Fruit fly (Drosophila melanogaster) whole organism, adult: Measurements from ENCODE around the gene CG8028.

ENCODE experiments used
- CG11617 ChIP-seq: fragments of 200-800 bp; sonication (Bioruptor generic); optimal IDR thresholded peaks from 2 replicates; lab custom pipeline; 2017; ENCODE audit warnings: mild to moderate bottlenecking, missing biosample characterization, missing genetic modification reagents, missing genetic modification characterization
- CG12768 ChIP-seq: fragments of 200-800 bp; sonication (Bioruptor generic); optimal IDR thresholded peaks from 2 replicates; lab custom pipeline; 2017; ENCODE audit warnings: missing biosample characterization, missing genetic modification characterization, mild to moderate bottlenecking, moderate library complexity, missing genetic modification reagents
- CG14711 ChIP-seq: fragments of 200-800 bp; sonication (Bioruptor generic); optimal IDR thresholded peaks from 2 replicates; lab custom pipeline; 2018; ENCODE audit warnings: missing biosample characterization, mild to moderate bottlenecking, missing genetic modification characterization, moderate library complexity
- CG1620 ChIP-seq: fragments of 200-800 bp; sonication (Bioruptor generic); optimal IDR thresholded peaks from 2 replicates; lab custom pipeline; 2016; ENCODE audit warnings: missing biosample characterization, missing genetic modification characterization
- CG33017 ChIP-seq: fragments of 200-800 bp; sonication (Bioruptor generic); optimal IDR thresholded peaks from 2 replicates; lab custom pipeline; 2018; ENCODE audit warnings: missing biosample characterization, mild to moderate bottlenecking, missing genetic modification characterization, moderate library complexity
- CG5204 ChIP-seq: fragments of 200-800 bp; sonication (Bioruptor generic); optimal IDR thresholded peaks from 2 replicates; lab custom pipeline; 2016; ENCODE audit warnings: missing biosample characterization, missing genetic modification characterization
- CG7045 ChIP-seq: fragments of 200-800 bp; sonication (Bioruptor generic); optimal IDR thresholded peaks from 2 replicates; lab custom pipeline; 2017; ENCODE audit warnings: missing biosample characterization, mild to moderate bottlenecking, missing genetic modification characterization
- CG7101 ChIP-seq: fragments of 200-800 bp; sonication (Bioruptor generic); optimal IDR thresholded peaks from 2 replicates; lab custom pipeline; 2018; ENCODE audit warnings: missing biosample characterization, mild to moderate bottlenecking, missing genetic modification characterization, moderate library complexity
- Clk ChIP-seq: fragments of 200-800 bp; sonication (Bioruptor generic); optimal IDR thresholded peaks from 2 replicates; lab custom pipeline; 2017; ENCODE audit warnings: missing biosample characterization, missing genetic modification characterization
- Crg-1 ChIP-seq: fragments of 200-800 bp; sonication (Bioruptor generic); optimal IDR thresholded peaks from 2 replicates; lab custom pipeline; 2016; ENCODE audit warnings: missing biosample characterization, missing genetic modification characterization
- Hr96 ChIP-seq: fragments of 200-800 bp; sonication (Bioruptor generic); optimal IDR thresholded peaks from 2 replicates; lab custom pipeline; 2016; ENCODE audit warnings: missing biosample characterization, missing genetic modification characterization
- Mnt ChIP-seq: fragments of 200-800 bp; sonication (Bioruptor generic); optimal IDR thresholded peaks from 2 replicates; lab custom pipeline; 2016; ENCODE audit warnings: missing biosample characterization, mild to moderate bottlenecking, missing genetic modification characterization
- bab1 ChIP-seq: fragments of 200-800 bp; sonication (Bioruptor generic); optimal IDR thresholded peaks from 3 replicates; lab custom pipeline; 2019; ENCODE audit warnings: missing biosample characterization, mild to moderate bottlenecking, missing genetic modification characterization, moderate library complexity
- cic ChIP-seq: fragments of 200-800 bp; sonication (Bioruptor generic); optimal IDR thresholded peaks from 2 replicates; lab custom pipeline; 2017; ENCODE audit warnings: missing biosample characterization, mild to moderate bottlenecking, missing genetic modification characterization, moderate library complexity
- cnc ChIP-seq, 2 experiments: fragments of >200 bp; optimal IDR thresholded peaks; 2 replicates each; lab custom pipeline; 2017
- kay ChIP-seq: fragments of 200-800 bp; sonication (Bioruptor generic); peaks from one replicate; lab custom pipeline; 2016; ENCODE audit warnings: missing biosample characterization, missing genetic modification characterization, borderline replicate concordance
- ovo ChIP-seq: fragments of 200-800 bp; sonication (Bioruptor generic); optimal IDR thresholded peaks from 2 replicates; lab custom pipeline; 2016; ENCODE audit warnings: missing biosample characterization, missing genetic modification characterization
- pad ChIP-seq: fragments of 200-800 bp; sonication (Bioruptor generic); optimal IDR thresholded peaks from 3 replicates; lab custom pipeline; 2017; ENCODE audit warnings: missing biosample characterization, missing genetic modification characterization, mild to moderate bottlenecking, moderate library complexity, missing genetic modification reagents
- tj ChIP-seq: fragments of 200-800 bp; sonication (Bioruptor generic); optimal IDR thresholded peaks from 3 replicates; lab custom pipeline; 2017; ENCODE audit warnings: missing biosample characterization, mild to moderate bottlenecking, missing genetic modification characterization, moderate library complexity
- toe ChIP-seq: fragments of 200-800 bp; sonication (Bioruptor generic); optimal IDR thresholded peaks from 2 replicates; lab custom pipeline; 2016; ENCODE audit warnings: missing biosample characterization, missing genetic modification characterization

Gene CG8028

dm6 chrX:19322945-19323834 is 43.0 kb upstream of the CG8028 start:
- TF ChIP-seq Hr96, result no peak
- peak; percentile 67 for TF ChIP-seq kay (GFP tag; lab: Kevin White, UChicago)

dm6 chrX:19321820-19322708 is 41.9 kb upstream of the CG8028 start, which contains the start of gene out:
TSS of gene out (minus strand) at chrX:19322106.
- TF ChIP-seq cnc (optimal IDR thresholded peaks at IDR 0.05; lab: Kevin White, UChicago) (peak; percentile 24 to 74), CG7101 (peak; percentile 94), CG11617 (peak; percentile 95), CG14711 (tag; lab: Kevin White, UChicago) (peak; percentile 85), Hr96 (peak; percentile 76), kay (GFP tag; lab: Kevin White, UChicago) (peak; percentile 43), cic (GFP tag; lab: Kevin White, UChicago) (peak; percentile 56), CG1620 (GFP tag; lab: Kevin White, UChicago) (peak; percentile 87), Clk (GFP tag; lab: Kevin White, UChicago) (peak; percentile 78), bab1 (GFP tag; lab: Kevin White, UChicago) (peak; percentile 94), tj (GFP tag; lab: Kevin White, UChicago) (peak; percentile 78), ovo (peak; percentile 73), CG7045 (GFP tag; lab: Kevin White, UChicago) (peak; percentile 88), toe (peak; percentile 80), CG12768 (GFP tag; lab: Kevin White, UChicago) (peak; percentile 84), Crg-1 (GFP tag; lab: Kevin White, UChicago) (peak; percentile 73), CG5204 (GFP tag; lab: Kevin White, UChicago) (peak; percentile 83), CG33017 (tag; lab: Kevin White, UChicago) (peak; percentile 84), Mnt (GFP tag; lab: Kevin White, UChicago) (peak; percentile 77), pad (GFP tag; lab: Kevin White, UChicago) (peak; percentile 80)

- TF ChIP-seq Clk (GFP tag; lab: Kevin White, UChicago) (no peak), ovo (no peak), bab1 (GFP tag; lab: Kevin White, UChicago) (no peak), kay (GFP tag; lab: Kevin White, UChicago) (no peak), CG5204 (GFP tag; lab: Kevin White, UChicago) (no peak), CG11617 (no peak), Mnt (GFP tag; lab: Kevin White, UChicago) (no peak), Hr96 (no peak), CG7045 (GFP tag; lab: Kevin White, UChicago) (no peak), CG1620 (GFP tag; lab: Kevin White, UChicago) (no peak), pad (GFP tag; lab: Kevin White, UChicago) (no peak)
These were observed 38.8 kb upstream of the CG8028 start for dm6 chrX:19318924-19319323.

dm6 chrX:19317058-19317767 is 37.1 kb upstream of the CG8028 start:
- peak; percentile 50 for TF ChIP-seq bab1 (GFP tag; lab: Kevin White, UChicago)
- no peak for TF ChIP-seq Clk (GFP tag; lab: Kevin White, UChicago)
- no peak for TF ChIP-seq Crg-1 (GFP tag; lab: Kevin White, UChicago)
- peak; percentile 49 for TF ChIP-seq cic (GFP tag; lab: Kevin White, UChicago)
- TF ChIP-seq ovo, result no peak
- peak; percentile 44 for TF ChIP-seq pad (GFP tag; lab: Kevin White, UChicago)
- TF ChIP-seq CG5204 (GFP tag; lab: Kevin White, UChicago), result no peak
- TF ChIP-seq Hr96, result no peak
- TF ChIP-seq cnc (optimal IDR thresholded peaks at IDR 0.05; lab: Kevin White, UChicago), result no peak
- TF ChIP-seq CG7045 (GFP tag; lab: Kevin White, UChicago), result no peak
- TF ChIP-seq kay (GFP tag; lab: Kevin White, UChicago), result no peak
- peak; percentile 34 for TF ChIP-seq tj (GFP tag; lab: Kevin White, UChicago)
- no peak for TF ChIP-seq Mnt (GFP tag; lab: Kevin White, UChicago)
- TF ChIP-seq CG33017 (tag; lab: Kevin White, UChicago), result peak; percentile 71
- no peak for TF ChIP-seq toe
- TF ChIP-seq CG11617, result peak; percentile 69
- no peak for TF ChIP-seq CG1620 (GFP tag; lab: Kevin White, UChicago)
- no peak for TF ChIP-seq CG12768 (GFP tag; lab: Kevin White, UChicago)
- peak; percentile 77 for TF ChIP-seq CG7101
- TF ChIP-seq CG14711 (tag; lab: Kevin White, UChicago), result peak; percentile 70

- TF ChIP-seq ovo (peak; percentile 16), cic (GFP tag; lab: Kevin White, UChicago) (no peak)
These were observed 36.4 kb upstream of the CG8028 start for dm6 chrX:19316583-19316982.
